Fruit fly (Drosophila melanogaster): ENCODE results near the gene cutlet.

The cutlet gene

dm6 chr2L:3662307-3662795 lies 49.2 kb downstream of the cutlet start, which contains the start of gene Drgx:
Gene Drgx (plus strand): TSS chr2L:3662745.
- no peak for TF ChIP-seq OdsH (GFP tag; optimal IDR thresholded peaks at IDR 0.05)
- TF ChIP-seq Myc (optimal IDR thresholded peaks at IDR 0.05): no peak
- TF ChIP-seq CG32264 (GFP tag; optimal IDR thresholded peaks at IDR 0.05): no peak
- peak; percentile 42 for TF ChIP-seq Dif (GFP tag; optimal IDR thresholded peaks at IDR 0.05; ENCODE audit: partially characterized antibody)
- TF ChIP-seq dl (GFP tag; optimal IDR thresholded peaks at IDR 0.05; ENCODE audit: insufficient read depth in 1 of 2, partially characterized antibody in 2 of 2): peak in 1 of 2 experiments; percentile 29
- TF ChIP-seq Vsx2 (GFP tag; optimal IDR thresholded peaks at IDR 0.05; ENCODE audit: partially characterized antibody): peak; percentile 54

DNA sequence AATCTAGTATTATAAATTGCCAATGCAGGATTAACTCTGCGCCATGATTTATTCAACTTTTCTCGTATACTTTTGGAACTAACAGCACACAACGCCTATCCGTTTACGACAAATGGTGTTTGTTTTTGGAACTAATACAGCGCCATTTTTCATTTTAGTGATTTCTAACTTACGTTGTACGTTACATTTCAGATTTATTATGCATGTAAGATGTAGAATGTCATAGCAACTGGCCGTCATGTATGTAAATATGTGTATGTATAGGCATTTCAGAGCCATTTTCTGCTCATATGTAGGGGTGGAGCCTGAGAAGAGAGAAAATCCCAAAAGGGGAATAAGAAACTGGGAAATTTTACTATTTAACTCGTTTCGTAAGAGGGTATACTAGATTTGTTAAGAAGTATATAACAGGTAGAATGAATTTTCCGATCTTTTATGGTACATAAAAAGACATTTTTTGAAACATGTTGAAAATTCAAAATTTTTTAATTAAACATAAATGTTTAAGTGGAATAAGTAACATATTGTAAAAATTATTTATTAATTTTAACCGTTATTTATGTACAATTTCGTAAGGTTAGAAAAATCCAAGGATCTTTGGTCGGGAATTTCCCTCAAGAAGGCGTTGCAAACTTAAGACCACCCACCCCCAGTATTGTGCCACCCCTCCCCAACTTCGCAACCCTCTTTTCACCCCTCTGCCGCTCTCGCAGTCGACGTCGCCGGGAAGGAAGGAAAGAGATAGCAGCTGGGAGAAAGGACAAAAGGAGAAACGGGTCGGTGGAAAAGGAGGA lies 54.0 kb downstream of the cutlet start:
- TF ChIP-seq Myc (optimal IDR thresholded peaks at IDR 0.05) (peak; percentile 90), Hnf4 (GFP tag; optimal IDR thresholded peaks at IDR 0.05) (peak; percentile 26), fru (GFP tag; optimal IDR thresholded peaks at IDR 0.05) (peak; percentile 33), psq (GFP tag; optimal IDR thresholded peaks at IDR 0.05) (no peak), ey (GFP tag; optimal IDR thresholded peaks at IDR 0.05) (peak; percentile 43), GATAd (GFP tag; optimal IDR thresholded peaks at IDR 0.05) (no peak), foxo (GFP tag; optimal IDR thresholded peaks at IDR 0.05) (peak in 1 of 2 experiments; percentile 63), usp (GFP tag; optimal IDR thresholded peaks at IDR 0.05) (no peak), Hr78 (GFP tag; optimal IDR thresholded peaks at IDR 0.05) (no peak), rgr (GFP tag; optimal IDR thresholded peaks at IDR 0.05) (peak; percentile 34), Sp1 (GFP tag; optimal IDR thresholded peaks at IDR 0.05) (no peak), HLH106 (tag; optimal IDR thresholded peaks at IDR 0.05) (peak; percentile 50), brk (GFP tag; optimal IDR thresholded peaks at IDR 0.05) (peak; percentile 19), CG9705 (GFP tag; optimal IDR thresholded peaks at IDR 0.05) (no peak), dmrt93B (GFP tag; optimal IDR thresholded peaks at IDR 0.05) (peak; percentile 26), dl (GFP tag; optimal IDR thresholded peaks at IDR 0.05; ENCODE audit: insufficient read depth in 1 of 2, partially characterized antibody in 2 of 2) (no peak), CrebA (GFP tag; optimal IDR thresholded peaks at IDR 0.05; ENCODE audit: borderline replicate concordance) (peak; percentile 60), Dif (GFP tag; optimal IDR thresholded peaks at IDR 0.05; ENCODE audit: partially characterized antibody) (no peak), Mio (GFP tag; optimal IDR thresholded peaks at IDR 0.05) (no peak), Rel (GFP tag; optimal IDR thresholded peaks at IDR 0.05) (no peak), Rel (tag; optimal IDR thresholded peaks at IDR 0.05) (no peak), pan (optimal IDR thresholded peaks at IDR 0.05) (no peak), br (GFP tag; optimal IDR thresholded peaks at IDR 0.05) (no peak), tai (GFP tag; optimal IDR thresholded peaks at IDR 0.05) (peak; percentile 46), OdsH (GFP tag; optimal IDR thresholded peaks at IDR 0.05) (peak; percentile 7), h (GFP tag; optimal IDR thresholded peaks at IDR 0.05) (peak; percentile 45)

Data from whole organism, wandering third instar larva.